Worm (Caenorhabditis elegans): ENCODE results near the gene dsl-4.
A peak's percentile ranks its signal among the peaks of the same experiment; 100 is the strongest.

Gene dsl-4

ce11 chrX:14090089-14090488 is at the start of gene dsl-4:
TSS of gene dsl-4 (plus strand) at chrX:14090389.
- no peak for TF ChIP-seq fkh-6 (tag; optimal IDR thresholded peaks at IDR 0.05)
- TF ChIP-seq C38D4.7 (GFP tag; optimal IDR thresholded peaks at IDR 0.05), result no peak
- no peak for TF ChIP-seq pag-3 (tag; optimal IDR thresholded peaks at IDR 0.05; ENCODE audit: borderline replicate concordance)
- TF ChIP-seq C08G9.2 (tag; optimal IDR thresholded peaks at IDR 0.05), result no peak
- TF ChIP-seq ceh-45 (GFP tag; IDR thresholded peaks at IDR 0.05), result no peak
- no peak for TF ChIP-seq elt-2 (tag; optimal IDR thresholded peaks at IDR 0.05)
- TF ChIP-seq nhr-11 (tag; optimal IDR thresholded peaks at IDR 0.05), result no peak
- no peak for TF ChIP-seq hlh-13 (GFP tag; optimal IDR thresholded peaks at IDR 0.05)
- TF ChIP-seq pha-2 (tag; optimal IDR thresholded peaks at IDR 0.05), result no peak
- no peak for TF ChIP-seq ceh-18 (tag; optimal IDR thresholded peaks at IDR 0.05)
- TF ChIP-seq sox-4 (tag; optimal IDR thresholded peaks at IDR 0.05), result no peak
- no peak for TF ChIP-seq pax-1 (tag; optimal IDR thresholded peaks at IDR 0.05)

ce11 chrX:14044362-14044761 is 45.8 kb upstream of the dsl-4 start:
- TF ChIP-seq unc-55 (GFP tag; optimal IDR thresholded peaks at IDR 0.05) (peak; percentile 91), unc-42 (tag; optimal IDR thresholded peaks at IDR 0.05) (peak; percentile 13), ref-2 (tag; optimal IDR thresholded peaks at IDR 0.05) (no peak), ceh-18 (tag; optimal IDR thresholded peaks at IDR 0.05) (peak; percentile 16)

ce11 chrX:14047609-14048008 is 42.6 kb upstream of the dsl-4 start:
- TF ChIP-seq unc-42 (tag; optimal IDR thresholded peaks at IDR 0.05) (peak; percentile 89), sox-4 (tag; optimal IDR thresholded peaks at IDR 0.05) (no peak)

- no peak for TF ChIP-seq hlh-15 (tag; optimal IDR thresholded peaks at IDR 0.05)
Observed at ce11 chrX:14049235-14049634, 41.0 kb upstream of the dsl-4 start, which contains the start of gene dyc-1. TSS of gene dyc-1 (plus strand) at chrX:14049535.

- no peak for TF ChIP-seq unc-55 (GFP tag; optimal IDR thresholded peaks at IDR 0.05)
- no peak for TF ChIP-seq hlh-13 (GFP tag; optimal IDR thresholded peaks at IDR 0.05)
- TF ChIP-seq ceh-34 (tag; optimal IDR thresholded peaks at IDR 0.05), result no peak
- TF ChIP-seq pha-4 (tag; optimal IDR thresholded peaks at IDR 0.05), result no peak
- TF ChIP-seq pag-3 (tag; optimal IDR thresholded peaks at IDR 0.05; ENCODE audit: borderline replicate concordance), result no peak
- no peak for TF ChIP-seq gmeb-2 (tag; optimal IDR thresholded peaks at IDR 0.05)
- no peak for TF ChIP-seq ceh-30 (tag; optimal IDR thresholded peaks at IDR 0.05)
- no peak for TF ChIP-seq ceh-18 (tag; optimal IDR thresholded peaks at IDR 0.05)
- TF ChIP-seq sox-4 (tag; optimal IDR thresholded peaks at IDR 0.05), result no peak
- no peak for TF ChIP-seq tbx-2 (tag; optimal IDR thresholded peaks at IDR 0.05)
- no peak for TF ChIP-seq ceh-45 (GFP tag; IDR thresholded peaks at IDR 0.05)
- TF ChIP-seq sox-2 (GFP tag; IDR thresholded peaks at IDR 0.05), result no peak
- no peak for TF ChIP-seq ceh-31 (tag; optimal IDR thresholded peaks at IDR 0.05)
- TF ChIP-seq unc-42 (tag; optimal IDR thresholded peaks at IDR 0.05), result no peak
- no peak for TF ChIP-seq pros-1 (tag; optimal IDR thresholded peaks at IDR 0.05)
Observed at ce11 chrX:14053754-14054153, 36.4 kb upstream of the dsl-4 start.

- TF ChIP-seq ets-4 (tag; optimal IDR thresholded peaks at IDR 0.05), result no peak
- peak; percentile 23 for TF ChIP-seq nfya-1 (tag; optimal IDR thresholded peaks at IDR 0.05)
- TF ChIP-seq sox-2 (GFP tag; IDR thresholded peaks at IDR 0.05), result no peak
- no peak for TF ChIP-seq ama-1 (optimal IDR thresholded peaks at IDR 0.05)
- no peak for TF ChIP-seq madf-2 (tag; optimal IDR thresholded peaks at IDR 0.05)
- TF ChIP-seq ceh-22 (tag; optimal IDR thresholded peaks at IDR 0.05), result no peak
- no peak for TF ChIP-seq ttx-3 (tag; optimal IDR thresholded peaks at IDR 0.05)
- no peak for TF ChIP-seq pqm-1 (tag; optimal IDR thresholded peaks at IDR 0.05)
- no peak for TF ChIP-seq ceh-9 (tag; optimal IDR thresholded peaks at IDR 0.05)
- TF ChIP-seq lin-11 (tag; optimal IDR thresholded peaks at IDR 0.05), result no peak
- no peak for TF ChIP-seq C08G9.2 (tag; optimal IDR thresholded peaks at IDR 0.05)
- TF ChIP-seq unc-3 (GFP tag; conservative IDR thresholded peaks at IDR 0.05), result no peak
- no peak for TF ChIP-seq unc-3 (tag; optimal IDR thresholded peaks at IDR 0.05)
- TF ChIP-seq ceh-31 (tag; optimal IDR thresholded peaks at IDR 0.05), result no peak
- TF ChIP-seq unc-55 (GFP tag; optimal IDR thresholded peaks at IDR 0.05), result peak; percentile 17
- no peak for TF ChIP-seq fkh-10 (GFP tag; optimal IDR thresholded peaks at IDR 0.05)
- TF ChIP-seq pag-3 (tag; optimal IDR thresholded peaks at IDR 0.05; ENCODE audit: borderline replicate concordance), result no peak
- TF ChIP-seq fax-1 (tag; optimal IDR thresholded peaks at IDR 0.05), result no peak
- no peak for TF ChIP-seq dve-1 (tag; optimal IDR thresholded peaks at IDR 0.05)
- no peak for TF ChIP-seq hlh-30 (tag; optimal IDR thresholded peaks at IDR 0.05; ENCODE audit: insufficient read depth)
- no peak for TF ChIP-seq unc-86 (tag; optimal IDR thresholded peaks at IDR 0.05)
- no peak for TF ChIP-seq ceh-34 (tag; optimal IDR thresholded peaks at IDR 0.05)
- TF ChIP-seq zip-5 (tag; optimal IDR thresholded peaks at IDR 0.05), result no peak
- TF ChIP-seq pat-9 (tag; optimal IDR thresholded peaks at IDR 0.05), result no peak
- peak; percentile 32 for TF ChIP-seq ceh-18 (tag; optimal IDR thresholded peaks at IDR 0.05)
- no peak for TF ChIP-seq odd-2 (tag; optimal IDR thresholded peaks at IDR 0.05)
Observed at ce11 chrX:14054799-14055198, 35.4 kb upstream of the dsl-4 start.
